Worm (Caenorhabditis elegans): Measurements from ENCODE around the gene pqn-8.

The pqn-8 gene

ce11 chrIII:10006734-10007348 is 9.1 kb upstream of the pqn-8 start, which contains the start of gene C05B5.8:
Gene C05B5.8, minus strand, starts transcription at chrIII:10006784.
- TF ChIP-seq ceh-36 (tag; optimal IDR thresholded peaks at IDR 0.05), result no peak
- TF ChIP-seq scrt-1 (GFP tag; IDR thresholded peaks at IDR 0.05), result no peak
- no peak for TF ChIP-seq B0310.2 (tag; optimal IDR thresholded peaks at IDR 0.05)
- TF ChIP-seq sea-1 (GFP tag; conservative IDR thresholded peaks at IDR 0.05), result no peak
- no peak for TF ChIP-seq F13C5.2 (tag; optimal IDR thresholded peaks at IDR 0.05)
- no peak for TF ChIP-seq aly-1 (tag; optimal IDR thresholded peaks at IDR 0.05)
- TF ChIP-seq ets-7 (tag; optimal IDR thresholded peaks at IDR 0.05), result no peak
- TF ChIP-seq hmg-4 (GFP tag; optimal IDR thresholded peaks at IDR 0.05), result no peak
- TF ChIP-seq hmbx-1 (tag; optimal IDR thresholded peaks at IDR 0.05), result no peak
- TF ChIP-seq tbx-11 (GFP tag; IDR thresholded peaks at IDR 0.05), result no peak
- TF ChIP-seq flt-1 (GFP tag; IDR thresholded peaks at IDR 0.05), result no peak

- TF ChIP-seq hnd-1 (tag; optimal IDR thresholded peaks at IDR 0.05), result no peak
- no peak for TF ChIP-seq ets-7 (tag; optimal IDR thresholded peaks at IDR 0.05)
- no peak for TF ChIP-seq tbx-37 (GFP tag; conservative IDR thresholded peaks at IDR 0.05)
- TF ChIP-seq sea-1 (GFP tag; conservative IDR thresholded peaks at IDR 0.05), result no peak
- no peak for TF ChIP-seq hmg-4 (GFP tag; optimal IDR thresholded peaks at IDR 0.05)
- no peak for TF ChIP-seq hmbx-1 (tag; optimal IDR thresholded peaks at IDR 0.05)
- TF ChIP-seq ceh-13 (GFP tag; optimal IDR thresholded peaks at IDR 0.05), result no peak
- TF ChIP-seq ama-1 (optimal IDR thresholded peaks at IDR 0.05), result no peak
- no peak for TF ChIP-seq aly-1 (tag; optimal IDR thresholded peaks at IDR 0.05)
- TF ChIP-seq pes-1 (GFP tag; IDR thresholded peaks at IDR 0.05), result no peak
- TF ChIP-seq ceh-36 (tag; optimal IDR thresholded peaks at IDR 0.05), result no peak
- no peak for TF ChIP-seq scrt-1 (GFP tag; IDR thresholded peaks at IDR 0.05)
- no peak for TF ChIP-seq B0310.2 (tag; optimal IDR thresholded peaks at IDR 0.05)
- TF ChIP-seq tbx-11 (GFP tag; IDR thresholded peaks at IDR 0.05), result no peak
- no peak for TF ChIP-seq F13C5.2 (tag; optimal IDR thresholded peaks at IDR 0.05)
Observed at ce11 chrIII:10004213-10004612, 6.4 kb upstream of the pqn-8 start, which contains the start of gene C05B5.11. Gene C05B5.11, plus strand, starts transcription at chrIII:10004513.

- TF ChIP-seq pes-1 (GFP tag; IDR thresholded peaks at IDR 0.05) (no peak), hmg-4 (GFP tag; optimal IDR thresholded peaks at IDR 0.05) (no peak), ceh-36 (tag; optimal IDR thresholded peaks at IDR 0.05) (no peak), sea-1 (GFP tag; conservative IDR thresholded peaks at IDR 0.05) (no peak), aly-1 (tag; optimal IDR thresholded peaks at IDR 0.05) (no peak), tra-4 (tag; optimal IDR thresholded peaks at IDR 0.05) (no peak), ets-7 (tag; optimal IDR thresholded peaks at IDR 0.05) (no peak), ceh-13 (GFP tag; optimal IDR thresholded peaks at IDR 0.05) (no peak)
Observed at ce11 chrIII:10001060-10001459, 3.3 kb upstream of the pqn-8 start, which contains the start of gene C05B5.5. Gene C05B5.5, plus strand, starts transcription at chrIII:10001360.

- TF ChIP-seq F13C5.2 (tag; optimal IDR thresholded peaks at IDR 0.05) (no peak), ama-1 (optimal IDR thresholded peaks at IDR 0.05) (no peak), ceh-13 (GFP tag; optimal IDR thresholded peaks at IDR 0.05) (no peak), tbx-37 (GFP tag; conservative IDR thresholded peaks at IDR 0.05) (no peak), hmg-4 (GFP tag; optimal IDR thresholded peaks at IDR 0.05) (no peak), B0310.2 (tag; optimal IDR thresholded peaks at IDR 0.05) (no peak), ets-7 (tag; optimal IDR thresholded peaks at IDR 0.05) (no peak), pes-1 (GFP tag; IDR thresholded peaks at IDR 0.05) (no peak), scrt-1 (GFP tag; IDR thresholded peaks at IDR 0.05) (no peak), aly-1 (tag; optimal IDR thresholded peaks at IDR 0.05) (no peak), hnd-1 (tag; optimal IDR thresholded peaks at IDR 0.05) (no peak), sea-1 (GFP tag; conservative IDR thresholded peaks at IDR 0.05) (no peak), flt-1 (GFP tag; IDR thresholded peaks at IDR 0.05) (no peak), tbx-11 (GFP tag; IDR thresholded peaks at IDR 0.05) (no peak), ceh-36 (tag; optimal IDR thresholded peaks at IDR 0.05) (no peak), hmbx-1 (tag; optimal IDR thresholded peaks at IDR 0.05) (no peak), tra-4 (tag; optimal IDR thresholded peaks at IDR 0.05) (no peak)
Observed at ce11 chrIII:10000428-10000827, 2.6 kb upstream of the pqn-8 start, which contains the start of gene C05B5.2. Gene C05B5.2, minus strand, starts transcription at chrIII:10000528.

- no peak for TF ChIP-seq ceh-13 (GFP tag; optimal IDR thresholded peaks at IDR 0.05)
- no peak for TF ChIP-seq aly-1 (tag; optimal IDR thresholded peaks at IDR 0.05)
- TF ChIP-seq tbx-11 (GFP tag; IDR thresholded peaks at IDR 0.05), result no peak
- TF ChIP-seq F13C5.2 (tag; optimal IDR thresholded peaks at IDR 0.05), result no peak
- no peak for TF ChIP-seq tra-4 (tag; optimal IDR thresholded peaks at IDR 0.05)
- TF ChIP-seq pes-1 (GFP tag; IDR thresholded peaks at IDR 0.05), result no peak
- no peak for TF ChIP-seq ceh-36 (tag; optimal IDR thresholded peaks at IDR 0.05)
- TF ChIP-seq ama-1 (optimal IDR thresholded peaks at IDR 0.05), result no peak
- TF ChIP-seq scrt-1 (GFP tag; IDR thresholded peaks at IDR 0.05), result no peak
- no peak for TF ChIP-seq flt-1 (GFP tag; IDR thresholded peaks at IDR 0.05)
- TF ChIP-seq tbx-37 (GFP tag; conservative IDR thresholded peaks at IDR 0.05), result no peak
- TF ChIP-seq hmg-4 (GFP tag; optimal IDR thresholded peaks at IDR 0.05), result no peak
Observed at ce11 chrIII:9999235-9999634, 1.4 kb upstream of the pqn-8 start, which contains the start of gene C05B5.17. Gene C05B5.17, minus strand, starts transcription at chrIII:9999335.

- TF ChIP-seq B0310.2 (tag; optimal IDR thresholded peaks at IDR 0.05), result no peak
- TF ChIP-seq sea-1 (GFP tag; conservative IDR thresholded peaks at IDR 0.05), result no peak
- TF ChIP-seq hmg-4 (GFP tag; optimal IDR thresholded peaks at IDR 0.05), result no peak
- no peak for TF ChIP-seq hmbx-1 (tag; optimal IDR thresholded peaks at IDR 0.05)
- TF ChIP-seq tra-4 (tag; optimal IDR thresholded peaks at IDR 0.05), result no peak
- no peak for TF ChIP-seq flt-1 (GFP tag; IDR thresholded peaks at IDR 0.05)
- TF ChIP-seq ceh-13 (GFP tag; optimal IDR thresholded peaks at IDR 0.05), result no peak
- TF ChIP-seq ets-7 (tag; optimal IDR thresholded peaks at IDR 0.05), result no peak
- TF ChIP-seq pes-1 (GFP tag; IDR thresholded peaks at IDR 0.05), result no peak
- TF ChIP-seq tbx-11 (GFP tag; IDR thresholded peaks at IDR 0.05), result no peak
Observed at ce11 chrIII:9993535-9993934, 4.3 kb downstream of the pqn-8 start, which contains the start of gene C05B5.4. Gene C05B5.4, plus strand, starts transcription at chrIII:9993885.

- TF ChIP-seq flt-1 (GFP tag; IDR thresholded peaks at IDR 0.05) (no peak), tbx-37 (GFP tag; conservative IDR thresholded peaks at IDR 0.05) (no peak), hmg-4 (GFP tag; optimal IDR thresholded peaks at IDR 0.05) (no peak), ama-1 (optimal IDR thresholded peaks at IDR 0.05) (no peak), ceh-36 (tag; optimal IDR thresholded peaks at IDR 0.05) (no peak)
Observed at ce11 chrIII:9991324-9991723, 6.5 kb downstream of the pqn-8 start.
